Fruit fly (Drosophila melanogaster): Measurements from ENCODE around the gene pinta.

pinta gene

DNA sequence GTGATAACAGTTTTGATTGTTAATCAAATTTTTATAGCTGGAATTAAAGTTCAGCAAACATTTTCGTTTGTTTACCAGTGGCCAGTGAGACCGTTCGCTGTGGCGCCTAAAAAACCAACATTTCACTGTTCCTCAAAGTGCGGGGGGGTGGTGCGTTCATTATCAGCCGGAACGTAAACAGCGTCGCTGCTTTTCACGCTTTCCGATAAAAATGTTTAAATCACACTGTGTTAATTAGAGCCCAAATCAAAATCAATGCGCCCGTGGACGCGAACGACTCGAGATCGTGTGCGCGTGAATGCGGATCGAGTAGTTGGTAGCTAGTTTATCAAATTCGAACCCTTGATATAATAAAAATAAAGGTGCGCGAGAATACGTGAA lies 23.1 kb upstream of the pinta start, which contains the start of gene CG34376 (continued):
- peak; percentile 55 for TF ChIP-seq Sry-β (GFP tag; optimal IDR thresholded peaks at IDR 0.05)
- no peak for TF ChIP-seq Doc3 (GFP tag; IDR thresholded peaks at IDR 0.05; ENCODE audit: partially characterized antibody)
- TF ChIP-seq dysf (GFP tag; IDR thresholded peaks at IDR 0.05), result peak; percentile 4; the same call in 1 of the 3 replicates
- TF ChIP-seq lbe (GFP tag; optimal IDR thresholded peaks at IDR 0.05), result no peak
- no peak for TF ChIP-seq lilli (GFP tag; optimal IDR thresholded peaks at IDR 0.05)
- no peak; the same call in 1 of the 2 replicates for TF ChIP-seq Lim3 (GFP tag; IDR thresholded peaks at IDR 0.05)
- peak; percentile 44; the same call in 1 of the 2 replicates for TF ChIP-seq ato (GFP tag; IDR thresholded peaks at IDR 0.05; ENCODE audit: partially characterized antibody)
- TF ChIP-seq HLHmδ (GFP tag; optimal IDR thresholded peaks at IDR 0.05), result peak; percentile 1
- peak; percentile 62 for TF ChIP-seq CG17186 (GFP tag; optimal IDR thresholded peaks at IDR 0.05)
- TF ChIP-seq odd (GFP tag; optimal IDR thresholded peaks at IDR 0.05), result peak; percentile 29
- TF ChIP-seq CG3726 (GFP tag; IDR thresholded peaks at IDR 0.05), result no peak
- TF ChIP-seq Dfd (GFP tag; optimal IDR thresholded peaks at IDR 0.05), result no peak
- TF ChIP-seq CG18262 (tag; optimal IDR thresholded peaks at IDR 0.05), result peak; percentile 29
- TF ChIP-seq al (GFP tag; IDR thresholded peaks at IDR 0.05), result no peak; the same call in 1 of the 2 replicates
- TF ChIP-seq CG4820 (GFP tag; optimal IDR thresholded peaks at IDR 0.05), result no peak
- TF ChIP-seq CG14965 (GFP tag; optimal IDR thresholded peaks at IDR 0.05; ENCODE audit: borderline replicate concordance), result no peak
- TF ChIP-seq CG2202 (tag; optimal IDR thresholded peaks at IDR 0.05), result no peak
- no peak for TF ChIP-seq Doc2 (GFP tag; IDR thresholded peaks at IDR 0.05)
- TF ChIP-seq Optix (GFP tag; IDR thresholded peaks at IDR 0.05), result no peak
- TF ChIP-seq tio (GFP tag; optimal IDR thresholded peaks at IDR 0.05), result no peak
- TF ChIP-seq wdn (GFP tag; IDR thresholded peaks at IDR 0.05), result 0 out of 2 replicates have a peak, but pooled peaks have one; percentile 39
- no peak for TF ChIP-seq shn (GFP tag; optimal IDR thresholded peaks at IDR 0.05)
- peak; percentile 65 for TF ChIP-seq Jarid2 (GFP tag; optimal IDR thresholded peaks at IDR 0.05)
- no peak for TF ChIP-seq CG18619 (GFP tag; optimal IDR thresholded peaks at IDR 0.05)
- TF ChIP-seq Elba2 (GFP tag; optimal IDR thresholded peaks at IDR 0.05), result no peak
- 0 out of 3 replicates have a peak, but pooled peaks have one; percentile 15 for TF ChIP-seq croc (GFP tag; conservative IDR thresholded peaks at IDR 0.05)
- TF ChIP-seq stc (GFP tag; IDR thresholded peaks at IDR 0.05), result peak; percentile 23; the same call in 1 of the 2 replicates
- TF ChIP-seq aop (GFP tag; IDR thresholded peaks at IDR 0.05), result peak; percentile 64; the same call in 1 of the 2 replicates
- no peak for TF ChIP-seq CG7556 (GFP tag; optimal IDR thresholded peaks at IDR 0.05)
- peak; percentile 28 for TF ChIP-seq bcd (GFP tag; optimal IDR thresholded peaks at IDR 0.05)
- no peak for TF ChIP-seq D19A (tag; optimal IDR thresholded peaks at IDR 0.05)
- peak; percentile 50 for TF ChIP-seq Myb (GFP tag; optimal IDR thresholded peaks at IDR 0.05)
- TF ChIP-seq grau (tag; optimal IDR thresholded peaks at IDR 0.05), result peak; percentile 41
- TF ChIP-seq Adf1 (GFP tag; IDR thresholded peaks at IDR 0.05), result peak; percentile 88
- TF ChIP-seq CG12744 (GFP tag; optimal IDR thresholded peaks at IDR 0.05), result no peak
- no peak for TF ChIP-seq Hey (tag; optimal IDR thresholded peaks at IDR 0.05)
- no peak for TF ChIP-seq CG6272 (GFP tag; IDR thresholded peaks at IDR 0.05)
- peak; percentile 49 for TF ChIP-seq CG18599 (GFP tag; optimal IDR thresholded peaks at IDR 0.05)
- peak; percentile 36; the same call in 1 of the 3 replicates for TF ChIP-seq CG11695 (GFP tag; IDR thresholded peaks at IDR 0.05)
- peak; percentile 49 for TF ChIP-seq lab (GFP tag; optimal IDR thresholded peaks at IDR 0.05)
- no peak for TF ChIP-seq CG5245 (GFP tag; optimal IDR thresholded peaks at IDR 0.05)
- peak; percentile 64 for TF ChIP-seq CG12659 (GFP tag; optimal IDR thresholded peaks at IDR 0.05)
- no peak for TF ChIP-seq CG4854 (GFP tag; optimal IDR thresholded peaks at IDR 0.05)
- TF ChIP-seq CG11696 (GFP tag; IDR thresholded peaks at IDR 0.05), result no peak
- TF ChIP-seq sima (GFP tag; optimal IDR thresholded peaks at IDR 0.05), result no peak
- no peak for TF ChIP-seq Trl (optimal IDR thresholded peaks at IDR 0.05)
- peak; percentile 13 for TF ChIP-seq Trl (GFP tag; optimal IDR thresholded peaks at IDR 0.05)
- TF ChIP-seq pho (GFP tag; optimal IDR thresholded peaks at IDR 0.05), result no peak
- no peak for TF ChIP-seq ro (GFP tag; IDR thresholded peaks at IDR 0.05)
- TF ChIP-seq CG1602 (GFP tag; optimal IDR thresholded peaks at IDR 0.05), result no peak
- no peak for TF ChIP-seq CG2129 (GFP tag; IDR thresholded peaks at IDR 0.05; ENCODE audit: partially characterized antibody)
- peak; percentile 90 for TF ChIP-seq Med (GFP tag)
